Fruit fly (Drosophila melanogaster) whole organism, prepupa: ENCODE measurements around the gene CG4982.

Experiments used
- Blimp-1 ChIP-seq: fragments of 200-800 bp; sonication (Bioruptor generic); optimal IDR thresholded peaks from 3 replicates; lab custom pipeline; 2017; ENCODE audit warnings: missing biosample characterization, missing genetic modification characterization, mild to moderate bottlenecking, moderate library complexity, missing genetic modification reagents
- CG10631 ChIP-seq: fragments of 200-800 bp; sonication (Bioruptor generic); optimal IDR thresholded peaks from 2 replicates; lab custom pipeline; 2016; ENCODE audit warnings: missing biosample characterization, missing genetic modification characterization
- CG10669 ChIP-seq: fragments of 200-800 bp; sonication (Bioruptor generic); optimal IDR thresholded peaks from 3 replicates; lab custom pipeline; 2018; ENCODE audit warnings: missing biosample characterization, mild to moderate bottlenecking, missing genetic modification characterization, moderate library complexity
- CG11762 ChIP-seq: fragments of 200-800 bp; sonication (Bioruptor generic); optimal IDR thresholded peaks from 3 replicates; lab custom pipeline; 2016; ENCODE audit warnings: missing biosample characterization, missing genetic modification characterization; ENCODE audit not compliant: insufficient read depth
- CG11902 ChIP-seq: fragments of 200-800 bp; sonication (Bioruptor generic); optimal IDR thresholded peaks from 3 replicates; lab custom pipeline; 2016; ENCODE audit warnings: missing biosample characterization, missing genetic modification characterization
- CG15336 ChIP-seq: fragments of 200-800 bp; sonication (Bioruptor generic); IDR thresholded peaks from 2 replicates; pipeline ENCODE4 v1.3.6; 2022; ENCODE audit warnings: missing biosample characterization, missing genetic modification characterization
- CG1621 ChIP-seq: fragments of 200-800 bp; sonication (Bioruptor generic); optimal IDR thresholded peaks from 3 replicates; lab custom pipeline; 2018; ENCODE audit warnings: missing biosample characterization, mild to moderate bottlenecking, missing genetic modification characterization
- CG16779 ChIP-seq: fragments of 200-800 bp; sonication (Bioruptor generic); optimal IDR thresholded peaks from 3 replicates; lab custom pipeline; 2017; ENCODE audit warnings: missing biosample characterization, mild to moderate bottlenecking, missing genetic modification characterization
- CG3032 ChIP-seq: fragments of 200-800 bp; optimal IDR thresholded peaks from 2 replicates; lab custom pipeline; 2019; ENCODE audit warnings: missing biosample characterization, mild to moderate bottlenecking, missing genetic modification characterization, moderate library complexity
- CG31627 ChIP-seq: fragments of 200-800 bp; sonication (Bioruptor generic); optimal IDR thresholded peaks from 3 replicates; lab custom pipeline; 2016; ENCODE audit warnings: missing biosample characterization, missing genetic modification characterization
- CG32006 ChIP-seq: fragments of 200-800 bp; sonication (Bioruptor generic); optimal IDR thresholded peaks from 3 replicates; lab custom pipeline; 2017; ENCODE audit warnings: missing biosample characterization, mild to moderate bottlenecking, missing genetic modification characterization
- CG34406 ChIP-seq: fragments of 200-800 bp; sonication (Bioruptor generic); optimal IDR thresholded peaks from 3 replicates; lab custom pipeline; 2016; ENCODE audit warnings: missing biosample characterization, missing genetic modification characterization
- CG3919 ChIP-seq: fragments of 200-800 bp; sonication (Bioruptor generic); optimal IDR thresholded peaks from 3 replicates; lab custom pipeline; 2016; ENCODE audit warnings: missing biosample characterization, missing genetic modification characterization
- CG4318 ChIP-seq: fragments of 200-800 bp; sonication (Bioruptor generic); optimal IDR thresholded peaks from 3 replicates; lab custom pipeline; 2017; ENCODE audit warnings: missing biosample characterization, mild to moderate bottlenecking, missing genetic modification characterization
- CG6163 ChIP-seq: fragments of 200-800 bp; sonication (Bioruptor generic); IDR thresholded peaks from 3 replicates; pipeline ENCODE4 v1.3.6; 2022; ENCODE audit warnings: missing biosample characterization, missing genetic modification characterization
- CG6276 ChIP-seq: fragments of 200-800 bp; sonication (Bioruptor generic); optimal IDR thresholded peaks from 2 replicates; lab custom pipeline; 2017; ENCODE audit warnings: missing biosample characterization, mild to moderate bottlenecking, missing genetic modification characterization
- CG6792 ChIP-seq: fragments of 200-800 bp; sonication (Bioruptor generic); optimal IDR thresholded peaks from 3 replicates; lab custom pipeline; 2016; ENCODE audit warnings: missing biosample characterization, missing genetic modification characterization
- CG6808 ChIP-seq: fragments of 200-800 bp; sonication (Bioruptor generic); optimal IDR thresholded peaks from 3 replicates; lab custom pipeline; 2017; ENCODE audit warnings: missing biosample characterization, missing genetic modification characterization, mild to moderate bottlenecking, moderate library complexity, missing genetic modification reagents
- CG6854 ChIP-seq: fragments of 200-800 bp; sonication (Bioruptor generic); optimal IDR thresholded peaks from 2 replicates; lab custom pipeline; 2017; ENCODE audit warnings: missing biosample characterization, mild to moderate bottlenecking, missing genetic modification characterization
- CG7368 ChIP-seq: fragments of 200-800 bp; sonication (Bioruptor generic); optimal IDR thresholded peaks from 3 replicates; lab custom pipeline; 2016; ENCODE audit warnings: missing biosample characterization, missing genetic modification characterization
- CG8119 ChIP-seq: fragments of 200-800 bp; sonication (Bioruptor generic); IDR thresholded peaks from 3 replicates; pipeline ENCODE4 v1.3.6; 2022; ENCODE audit warnings: missing biosample characterization, missing genetic modification characterization
- CG8632 ChIP-seq: fragments of 200-800 bp; sonication (Bioruptor generic); optimal IDR thresholded peaks from 3 replicates; lab custom pipeline; 2016; ENCODE audit warnings: missing biosample characterization, missing genetic modification characterization
- Eip75B ChIP-seq: fragments of 200-800 bp; sonication (Bioruptor generic); optimal IDR thresholded peaks from 3 replicates; lab custom pipeline; 2016; ENCODE audit warnings: missing biosample characterization, missing genetic modification characterization
- Ets21C ChIP-seq: fragments of 200-800 bp; sonication (Bioruptor generic); optimal IDR thresholded peaks from 3 replicates; lab custom pipeline; 2016; ENCODE audit warnings: missing biosample characterization, missing genetic modification characterization
- Ets96B ChIP-seq: fragments of 200-800 bp; optimal IDR thresholded peaks from 2 replicates; lab custom pipeline; 2019; ENCODE audit warnings: missing biosample characterization, mild to moderate bottlenecking, missing genetic modification characterization, moderate library complexity
- Gug ChIP-seq: fragments of 200-800 bp; sonication (Bioruptor generic); IDR thresholded peaks from 2 replicates; pipeline ENCODE4 v1.3.6; 2022; ENCODE audit warnings: missing biosample characterization, missing genetic modification characterization
- Hr4 ChIP-seq: fragments of 200-800 bp; sonication (Bioruptor generic); optimal IDR thresholded peaks from 3 replicates; lab custom pipeline; 2016; ENCODE audit warnings: missing biosample characterization, missing genetic modification characterization
- Lpt ChIP-seq: fragments of 200-800 bp; sonication (Bioruptor generic); optimal IDR thresholded peaks from 3 replicates; lab custom pipeline; 2016; ENCODE audit warnings: missing biosample characterization, missing genetic modification characterization
- Met ChIP-seq: fragments of 200-800 bp; sonication (Bioruptor generic); optimal IDR thresholded peaks from 3 replicates; lab custom pipeline; 2016; ENCODE audit warnings: missing biosample characterization, missing genetic modification characterization
- OdsH ChIP-seq: fragments of 200-800 bp; sonication (Bioruptor generic); optimal IDR thresholded peaks from 3 replicates; lab custom pipeline; 2016; ENCODE audit warnings: missing biosample characterization, missing genetic modification characterization
- Sox102F ChIP-seq: fragments of 200-800 bp; sonication (Bioruptor generic); optimal IDR thresholded peaks from 2 replicates; lab custom pipeline; 2016; ENCODE audit warnings: missing biosample characterization, mild to moderate bottlenecking, missing genetic modification characterization
- Sox14 ChIP-seq: fragments of 200-800 bp; sonication (Bioruptor generic); optimal IDR thresholded peaks from 3 replicates; lab custom pipeline; 2016; ENCODE audit warnings: missing biosample characterization, missing genetic modification characterization
- Sox15 ChIP-seq: fragments of 200-800 bp; sonication (Bioruptor generic); optimal IDR thresholded peaks from 3 replicates; lab custom pipeline; 2016; ENCODE audit warnings: missing biosample characterization, missing genetic modification characterization
- achi ChIP-seq: fragments of 200-800 bp; sonication (Bioruptor generic); optimal IDR thresholded peaks from 3 replicates; lab custom pipeline; 2016; ENCODE audit warnings: missing biosample characterization, missing genetic modification characterization
- cyc ChIP-seq: fragments of 200-800 bp; sonication (Bioruptor generic); optimal IDR thresholded peaks from 3 replicates; lab custom pipeline; 2016; ENCODE audit warnings: missing biosample characterization, missing genetic modification characterization
- dac ChIP-seq: fragments of 200-800 bp; sonication (Bioruptor generic); optimal IDR thresholded peaks from 2 replicates; lab custom pipeline; 2017; ENCODE audit warnings: missing biosample characterization, mild to moderate bottlenecking, missing genetic modification characterization
- dsx ChIP-seq: fragments of 200-800 bp; optimal IDR thresholded peaks from 3 replicates; lab custom pipeline; 2019; ENCODE audit warnings: missing biosample characterization, mild to moderate bottlenecking, missing genetic modification characterization, moderate library complexity; ENCODE audit not compliant: poor library complexity, severe bottlenecking
- eg ChIP-seq: fragments of 200-800 bp; sonication (Bioruptor generic); IDR thresholded peaks from 3 replicates; pipeline ENCODE4 v1.3.6; 2022; ENCODE audit warnings: missing biosample characterization, missing genetic modification characterization
- esn ChIP-seq: fragments of 200-800 bp; sonication (Bioruptor generic); optimal IDR thresholded peaks from 2 replicates; lab custom pipeline; 2016; ENCODE audit warnings: missing biosample characterization, mild to moderate bottlenecking, missing genetic modification characterization, moderate library complexity
- fd59A ChIP-seq: fragments of 200-800 bp; sonication (Bioruptor generic); optimal IDR thresholded peaks from 2 replicates; lab custom pipeline; 2017; ENCODE audit warnings: missing biosample characterization, mild to moderate bottlenecking, missing genetic modification characterization, missing genetic modification reagents
- fd85E ChIP-seq: fragments of 200-800 bp; sonication (Bioruptor generic); optimal IDR thresholded peaks from 3 replicates; lab custom pipeline; 2016; ENCODE audit warnings: missing biosample characterization, missing genetic modification characterization
- fkh ChIP-seq: fragments of 200-800 bp; sonication (Bioruptor generic); optimal IDR thresholded peaks from 3 replicates; lab custom pipeline; 2017; ENCODE audit warnings: missing biosample characterization, mild to moderate bottlenecking, missing genetic modification characterization, moderate library complexity
- lz ChIP-seq: fragments of 200-800 bp; sonication (Bioruptor generic); optimal IDR thresholded peaks from 3 replicates; lab custom pipeline; 2016; ENCODE audit warnings: missing biosample characterization, missing genetic modification characterization
- net ChIP-seq: fragments of 200-800 bp; sonication (Bioruptor generic); optimal IDR thresholded peaks from 3 replicates; lab custom pipeline; 2016; ENCODE audit warnings: missing biosample characterization, missing genetic modification characterization
- salr ChIP-seq, 2 experiments: fragments of 200-800 bp; sonication (Bioruptor generic); optimal IDR thresholded peaks; 3 replicates each; lab custom pipeline; 2016 to 2018; ENCODE audit warnings: missing biosample characterization in 2 of 2, missing genetic modification characterization in 2 of 2, mild to moderate bottlenecking in 1 of 2
- ss ChIP-seq, 2 experiments: fragments of 200-800 bp; sonication (Bioruptor generic); optimal IDR thresholded peaks; 2 replicates in 1 of 2; 3 replicates in 1 of 2; lab custom pipeline; 2017 to 2018; ENCODE audit warnings: mild to moderate bottlenecking in 2 of 2, missing biosample characterization in 2 of 2, missing genetic modification characterization in 2 of 2, moderate library complexity in 1 of 2
- svp ChIP-seq: fragments of 200-800 bp; sonication (Bioruptor generic); peaks from one replicate; lab custom pipeline; 2016; ENCODE audit warnings: missing biosample characterization, missing genetic modification characterization
- topi ChIP-seq: fragments of 200-800 bp; sonication (Bioruptor generic); optimal IDR thresholded peaks from 3 replicates; lab custom pipeline; 2016; ENCODE audit warnings: missing biosample characterization, missing genetic modification characterization

The CG4982 gene

dm6 chr3L:16309972-16310371 is 8.7 kb downstream of the CG4982 start (continued):
- TF ChIP-seq CG4318 (GFP tag; lab: Kevin White, UChicago) (peak; percentile 47), Eip75B (peak; percentile 61), dac (GFP tag; lab: Kevin White, UChicago) (peak; percentile 83), CG11762 (GFP tag; lab: Kevin White, UChicago) (peak; percentile 8), salr (GFP tag; optimal IDR thresholded peaks at IDR 0.05; lab: Kevin White, UChicago) (peak in 1 of 2 experiments; percentile 44), Ets96B (tag; lab: Kevin White, UChicago) (no peak), ss (GFP tag; optimal IDR thresholded peaks at IDR 0.05; lab: Kevin White, UChicago) (no peak), CG10631 (GFP tag; lab: Kevin White, UChicago) (peak; percentile 59), CG6276 (GFP tag; lab: Kevin White, UChicago) (peak; percentile 69), CG15336 (GFP tag; lab: Robert Waterston, UW) (peak; percentile 82), svp (no peak), CG11902 (GFP tag; lab: Kevin White, UChicago) (no peak), CG32006 (GFP tag; lab: Kevin White, UChicago) (peak; percentile 80), Lpt (GFP tag; lab: Kevin White, UChicago) (peak; percentile 56), Met (GFP tag; lab: Kevin White, UChicago) (no peak), fd59A (GFP tag; lab: Kevin White, UChicago) (no peak), CG3919 (peak; percentile 52), CG6163 (GFP tag; lab: Robert Waterston, UW) (peak; percentile 72; the same call in 2 of the 3 replicates), Ets21C (GFP tag; lab: Kevin White, UChicago) (no peak), CG8632 (no peak), Sox14 (GFP tag; lab: Kevin White, UChicago) (peak; percentile 38), lz (GFP tag; lab: Kevin White, UChicago) (peak; percentile 52), Gug (GFP tag; lab: Robert Waterston, UW) (no peak), CG6854 (GFP tag; lab: Kevin White, UChicago) (no peak), Hr4 (GFP tag; lab: Kevin White, UChicago) (peak; percentile 77), CG6808 (GFP tag; lab: Kevin White, UChicago) (no peak), eg (peak; percentile 86), OdsH (GFP tag; lab: Kevin White, UChicago) (peak; percentile 51)

- peak; percentile 8 for TF ChIP-seq achi (GFP tag; lab: Kevin White, UChicago)
- no peak for TF ChIP-seq Sox102F (GFP tag; lab: Kevin White, UChicago)
- TF ChIP-seq CG4318 (GFP tag; lab: Kevin White, UChicago) = no peak
- no peak for TF ChIP-seq CG3032 (tag; lab: Kevin White, UChicago)
- no peak for TF ChIP-seq CG10669 (GFP tag; lab: Kevin White, UChicago)
- no peak for TF ChIP-seq CG1621 (tag; lab: Kevin White, UChicago)
- peak; percentile 12 for TF ChIP-seq svp
- no peak for TF ChIP-seq CG31627 (GFP tag; lab: Kevin White, UChicago)
- TF ChIP-seq Lpt (GFP tag; lab: Kevin White, UChicago) = no peak
- TF ChIP-seq net = no peak
- no peak for TF ChIP-seq fkh
- TF ChIP-seq CG6792 (GFP tag; lab: Kevin White, UChicago) = no peak
- TF ChIP-seq lz (GFP tag; lab: Kevin White, UChicago) = no peak
These were observed 12.7 kb downstream of the CG4982 start, which contains the start of gene CG13062 for dm6 chr3L:16313985-16314384. CG13062 (plus strand) TSS chr3L:16314285.

- TF ChIP-seq CG34406 (GFP tag; lab: Kevin White, UChicago) (no peak), CG3032 (tag; lab: Kevin White, UChicago) (no peak), CG6163 (GFP tag; lab: Robert Waterston, UW) (no peak), cyc (GFP tag; lab: Kevin White, UChicago) (no peak), dsx (GFP tag; lab: Kevin White, UChicago) (no peak), CG7368 (GFP tag; lab: Kevin White, UChicago) (no peak), Blimp-1 (GFP tag; lab: Kevin White, UChicago) (no peak), CG11902 (GFP tag; lab: Kevin White, UChicago) (no peak), CG31627 (GFP tag; lab: Kevin White, UChicago) (no peak), CG8119 (GFP tag; lab: Robert Waterston, UW) (no peak), Sox15 (no peak), CG16779 (tag; lab: Kevin White, UChicago) (no peak), esn (no peak), topi (GFP tag; lab: Kevin White, UChicago) (no peak), fd85E (GFP tag; lab: Kevin White, UChicago) (no peak), achi (GFP tag; lab: Kevin White, UChicago) (no peak), Ets21C (GFP tag; lab: Kevin White, UChicago) (no peak), svp (no peak), CG10631 (GFP tag; lab: Kevin White, UChicago) (no peak)
- TF ChIP-seq, all 60 proteins: peak for 0
These were observed 16.5 kb downstream of the CG4982 start, which contains the start of gene Nplp3 for dm6 chr3L:16317724-16318123. Nplp3 (plus strand) TSS chr3L:16318024.
